Fruit fly (Drosophila melanogaster) whole organism: Measurements from ENCODE around the gene CG32532.

ENCODE experiments used
- CG8478 ChIP-seq: fragments of >200 bp; optimal IDR thresholded peaks from 2 replicates; lab custom pipeline; 2018; ENCODE audit warnings: inconsistent platforms
- Dll ChIP-seq: fragments of >200 bp; optimal IDR thresholded peaks from 2 replicates; lab custom pipeline; 2017
- EcR ChIP-seq, 2 experiments: fragments of >200 bp; optimal IDR thresholded peaks; 2 replicates each; lab custom pipeline; 2017; ENCODE audit warnings: missing biosample characterization in 2 of 2, missing genetic modification characterization in 2 of 2, missing genetic modification reagents in 2 of 2
- pan ChIP-seq: fragments of >200 bp; optimal IDR thresholded peaks from 2 replicates; lab custom pipeline; 2017
- psq ChIP-seq: fragments of >200 bp; optimal IDR thresholded peaks from 2 replicates; lab custom pipeline; 2017
- usp ChIP-seq: fragments of >200 bp; optimal IDR thresholded peaks from 2 replicates; lab custom pipeline; 2017; ENCODE audit warnings: missing biosample characterization, missing genetic modification characterization, mixed read lengths

DNA sequence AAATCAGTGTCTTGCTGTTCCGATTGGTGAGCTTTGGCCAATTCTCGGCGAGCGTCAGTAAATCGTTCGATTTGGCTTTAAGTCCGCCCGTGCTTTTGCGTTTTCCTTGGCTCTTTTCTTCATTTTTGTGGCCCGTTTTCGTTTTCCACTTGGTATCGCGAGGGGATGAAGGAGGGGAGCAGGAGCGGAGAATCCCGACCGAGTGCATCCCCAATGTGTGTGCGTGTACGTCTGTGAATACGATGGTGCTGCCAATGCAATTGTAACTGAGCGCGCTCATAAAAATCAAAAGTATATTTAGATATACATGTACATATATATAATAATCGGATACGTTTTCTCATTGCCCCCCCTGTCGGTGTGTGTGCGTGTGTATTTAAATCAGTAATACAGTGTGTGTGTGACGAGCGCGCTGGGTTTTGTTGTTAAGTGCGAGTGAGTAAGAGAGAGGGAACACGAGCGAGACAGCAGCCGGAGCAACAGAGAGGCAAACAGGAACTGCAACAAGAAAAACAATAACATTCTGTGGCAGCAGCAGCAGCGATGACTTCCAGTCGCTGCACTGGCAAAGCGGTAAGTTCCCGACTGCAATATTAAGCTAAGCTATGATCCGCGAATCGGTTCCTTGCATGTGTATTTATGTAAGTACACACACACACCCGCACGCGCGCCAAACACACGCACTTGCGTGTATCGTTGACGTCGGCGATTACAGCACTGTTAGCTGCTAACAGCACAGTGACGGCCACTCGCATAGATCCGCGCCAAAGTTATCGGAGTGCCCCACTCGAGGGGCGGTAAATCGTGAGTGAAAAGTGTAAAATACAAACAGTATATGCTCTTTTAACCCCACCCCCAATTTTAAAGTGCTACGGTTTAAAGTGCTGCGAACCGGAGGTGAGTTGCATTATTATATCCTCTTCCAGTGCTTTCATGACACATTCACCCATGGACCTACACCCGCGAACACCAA is 51.4 kb downstream of the CG32532 start:
- TF ChIP-seq pan (lab: Kevin White, UChicago) (no peak), EcR (GFP tag; optimal IDR thresholded peaks at IDR 0.05; lab: Kevin White, UChicago) (no peak), CG8478 (lab: Kevin White, UChicago) (peak; percentile 92), usp (GFP tag; lab: Kevin White, UChicago) (no peak), Dll (lab: Kevin White, UChicago) (no peak), psq (lab: Kevin White, UChicago) (no peak)
